Worm (Caenorhabditis elegans) whole organism, L1 larva: ENCODE data around the gene paqr-2.
A peak's percentile ranks its signal among the peaks of the same experiment; 100 is the strongest.

Experiments
- C04F5.9 ChIP-seq: sonication (generic microtip); optimal IDR thresholded peaks from 2 replicates; lab custom pipeline; 2016; ENCODE audit warnings: missing genetic modification characterization, missing compliant biosample characterization
- C16A3.4 ChIP-seq: fragments of 150-350 bp; optimal IDR thresholded peaks from 2 replicates; lab custom pipeline; 2014; ENCODE audit warnings: missing biosample characterization, missing genetic modification characterization
- F16B12.6 ChIP-seq: fragments of 150-350 bp; optimal IDR thresholded peaks from 2 replicates; lab custom pipeline; 2014; ENCODE audit warnings: missing biosample characterization, missing genetic modification characterization
- aha-1 ChIP-seq: fragments of 150-350 bp; optimal IDR thresholded peaks from 2 replicates; lab custom pipeline; 2014; ENCODE audit warnings: missing biosample characterization, missing genetic modification characterization
- alr-1 ChIP-seq: fragments of 200-800 bp; sonication (Bioruptor generic); optimal IDR thresholded peaks from 2 replicates; lab custom pipeline; 2018; ENCODE audit warnings: borderline replicate concordance, mild to moderate bottlenecking, missing genetic modification characterization, missing compliant biosample characterization
- aly-2 ChIP-seq: fragments of 150-350 bp; optimal IDR thresholded peaks from 2 replicates; lab custom pipeline; 2014; ENCODE audit warnings: missing biosample characterization, missing genetic modification characterization
- ama-1 ChIP-seq: fragments of 150-350 bp; optimal IDR thresholded peaks from 2 replicates; lab custom pipeline; 2014
- blmp-1 ChIP-seq: fragments of 150-350 bp; optimal IDR thresholded peaks from 2 replicates; lab custom pipeline; 2014; ENCODE audit warnings: missing biosample characterization, missing genetic modification characterization
- ceh-63 ChIP-seq: fragments of 200-800 bp; sonication (Bioruptor generic); optimal IDR thresholded peaks from 2 replicates; lab custom pipeline; 2018; ENCODE audit warnings: mild to moderate bottlenecking, missing genetic modification characterization, missing compliant biosample characterization
- ceh-8 ChIP-seq: fragments of 200-800 bp; sonication (Bioruptor generic); optimal IDR thresholded peaks from 2 replicates; lab custom pipeline; 2018; ENCODE audit warnings: mild to moderate bottlenecking, missing genetic modification characterization, moderate library complexity, missing compliant biosample characterization
- ceh-82 ChIP-seq, 3 experiments: fragments of 150-350 bp in 1 of 3; sonication (generic microtip) in 2 of 3; optimal IDR thresholded peaks; 2 replicates each; lab custom pipeline; 2014 to 2017; ENCODE audit warnings: missing biosample characterization in 3 of 3, missing genetic modification characterization in 3 of 3
- dpl-1 ChIP-seq, 3 experiments: fragments of 150-350 bp in 2 of 3; sonication (generic microtip) in 1 of 3; optimal IDR thresholded peaks; 2 replicates each; lab custom pipeline; 2014 to 2017; ENCODE audit warnings: missing biosample characterization in 3 of 3, missing genetic modification characterization in 3 of 3, missing genetic modification reagents in 3 of 3
- dsc-1 ChIP-seq: sonication (generic microtip); optimal IDR thresholded peaks from 2 replicates; lab custom pipeline; 2016; ENCODE audit warnings: mild to moderate bottlenecking, missing genetic modification characterization, missing compliant biosample characterization
- efl-1 ChIP-seq, 4 experiments: fragments of 150-350 bp; optimal IDR thresholded peaks in 3 of 4; peaks in 1 of 4; 1 replicate in 1 of 4; 2 replicates in 3 of 4; lab custom pipeline; 2014; ENCODE audit warnings: missing biosample characterization in 2 of 4, missing genetic modification characterization in 2 of 4, missing genetic modification reagents in 2 of 4
- elt-2 ChIP-seq: sonication (generic microtip); optimal IDR thresholded peaks from 2 replicates; lab custom pipeline; 2016; ENCODE audit warnings: missing genetic modification characterization, mild to moderate bottlenecking, inconsistent platforms, missing compliant biosample characterization, missing genetic modification reagents
- elt-3 ChIP-seq, 6 experiments: fragments of 150-350 bp in 1 of 6; sonication (generic microtip); optimal IDR thresholded peaks; 2 replicates each; lab custom pipeline; 2017 to 2018; ENCODE audit warnings: missing biosample characterization in 6 of 6, missing genetic modification characterization in 6 of 6, inconsistent platforms in 1 of 6
- hlh-17 ChIP-seq: fragments of 200-800 bp; sonication (Bioruptor generic); optimal IDR thresholded peaks from 2 replicates; lab custom pipeline; 2018; ENCODE audit warnings: missing genetic modification characterization, mild to moderate bottlenecking, missing compliant biosample characterization, moderate library complexity, borderline replicate concordance
- irx-1 ChIP-seq: sonication (generic microtip); optimal IDR thresholded peaks from 2 replicates; lab custom pipeline; 2016; ENCODE audit warnings: missing genetic modification characterization, missing compliant biosample characterization
- jun-1 ChIP-seq: fragments of 150-350 bp; optimal IDR thresholded peaks from 2 replicates; lab custom pipeline; 2014; ENCODE audit warnings: missing biosample characterization, missing genetic modification reagents, missing genetic modification characterization
- lin-13 ChIP-seq: fragments of 150-350 bp; optimal IDR thresholded peaks from 2 replicates; lab custom pipeline; 2014; ENCODE audit warnings: missing biosample characterization, missing genetic modification reagents, missing genetic modification characterization
- lin-14 ChIP-seq: fragments of 200-800 bp; sonication (Bioruptor generic); optimal IDR thresholded peaks from 2 replicates; lab custom pipeline; 2018; ENCODE audit warnings: mild to moderate bottlenecking, missing genetic modification characterization, moderate library complexity, missing compliant biosample characterization
- lin-15B ChIP-seq: fragments of 150-350 bp; sonication (generic microtip); optimal IDR thresholded peaks from 3 replicates; lab custom pipeline; 2014; ENCODE audit warnings: missing biosample characterization, missing genetic modification characterization
- lir-3 ChIP-seq: sonication (generic microtip); optimal IDR thresholded peaks from 2 replicates; lab custom pipeline; 2016; ENCODE audit warnings: mild to moderate bottlenecking, missing genetic modification characterization, moderate library complexity, missing compliant biosample characterization; ENCODE audit not compliant: poor library complexity
- mab-9 ChIP-seq: fragments of 200-800 bp; sonication (Bioruptor generic); IDR thresholded peaks from 2 replicates; pipeline ENCODE4 v1.3.6; 2022; ENCODE audit warnings: missing genetic modification reagents, missing genetic modification characterization, missing compliant biosample characterization
- mdl-1 ChIP-seq, 2 experiments: fragments of 150-350 bp; optimal IDR thresholded peaks; 2 replicates each; lab custom pipeline; 2014 to 2017; ENCODE audit warnings: missing biosample characterization in 2 of 2, missing genetic modification characterization in 2 of 2, inconsistent platforms in 1 of 2
- mef-2 ChIP-seq: fragments of 150-350 bp; optimal IDR thresholded peaks from 2 replicates; lab custom pipeline; 2014; ENCODE audit warnings: missing biosample characterization, missing genetic modification characterization
- mep-1 ChIP-seq: fragments of 150-350 bp; optimal IDR thresholded peaks from 2 replicates; lab custom pipeline; 2014; ENCODE audit warnings: missing biosample characterization, missing genetic modification characterization
- nhr-20 ChIP-seq: sonication (generic microtip); optimal IDR thresholded peaks from 2 replicates; lab custom pipeline; 2016; ENCODE audit warnings: mild to moderate bottlenecking, missing genetic modification characterization, missing compliant biosample characterization
- nhr-71 ChIP-seq: sonication (generic microtip); optimal IDR thresholded peaks from 2 replicates; lab custom pipeline; 2016; ENCODE audit warnings: mild to moderate bottlenecking, missing genetic modification characterization, moderate library complexity, missing compliant biosample characterization
- nhr-84 ChIP-seq: sonication (generic microtip); optimal IDR thresholded peaks from 2 replicates; lab custom pipeline; 2017; ENCODE audit warnings: missing biosample characterization, missing genetic modification characterization
- nhr-90 ChIP-seq: sonication (generic microtip); optimal IDR thresholded peaks from 2 replicates; lab custom pipeline; 2016; ENCODE audit warnings: mild to moderate bottlenecking, missing genetic modification characterization, missing compliant biosample characterization; ENCODE audit not compliant: poor library complexity
- rnt-1 ChIP-seq: sonication (generic microtip); optimal IDR thresholded peaks from 2 replicates; lab custom pipeline; 2016; ENCODE audit warnings: mild to moderate bottlenecking, missing genetic modification characterization, moderate library complexity, missing compliant biosample characterization
- skn-1 ChIP-seq: fragments of 150-350 bp; optimal IDR thresholded peaks from 2 replicates; lab custom pipeline; 2014; ENCODE audit warnings: missing biosample characterization, missing genetic modification characterization
- snu-23 ChIP-seq: sonication (generic microtip); optimal IDR thresholded peaks from 2 replicates; lab custom pipeline; 2016; ENCODE audit warnings: missing genetic modification characterization, missing compliant biosample characterization
- sptf-1 ChIP-seq: fragments of 150-350 bp; optimal IDR thresholded peaks from 2 replicates; lab custom pipeline; 2014; ENCODE audit warnings: missing biosample characterization, missing genetic modification characterization
- swsn-7 ChIP-seq: sonication (generic microtip); optimal IDR thresholded peaks from 2 replicates; lab custom pipeline; 2016; ENCODE audit warnings: missing genetic modification characterization, missing compliant biosample characterization
- unc-30 ChIP-seq: sonication (generic microtip); optimal IDR thresholded peaks from 2 replicates; lab custom pipeline; 2017; ENCODE audit warnings: missing biosample characterization, missing genetic modification characterization
- vab-15 ChIP-seq: sonication (generic microtip); optimal IDR thresholded peaks from 2 replicates; lab custom pipeline; 2017; ENCODE audit warnings: missing genotype, mild to moderate bottlenecking, missing genetic modification characterization, missing compliant biosample characterization
- xbp-1 ChIP-seq: sonication (generic microtip); optimal IDR thresholded peaks from 2 replicates; lab custom pipeline; 2016; ENCODE audit warnings: missing genetic modification characterization, missing compliant biosample characterization
- zip-4 ChIP-seq: fragments of 200-800 bp; sonication (Bioruptor generic); optimal IDR thresholded peaks from 2 replicates; lab custom pipeline; 2018; ENCODE audit warnings: mild to moderate bottlenecking, missing genetic modification characterization, moderate library complexity, missing compliant biosample characterization
- ztf-11 ChIP-seq, 2 experiments: sonication (generic microtip); optimal IDR thresholded peaks; 2 replicates each; lab custom pipeline; 2016 to 2017; ENCODE audit warnings: missing genetic modification characterization in 2 of 2, missing biosample characterization in 1 of 2, missing compliant biosample characterization in 1 of 2

The paqr-2 gene

ce11 chrIII:5413680-5414079 is 34.0 kb upstream of the paqr-2 start, which contains the start of gene grl-22:
TSS of gene grl-22 (minus strand) at chrIII:5414011.
- TF ChIP-seq snu-23 (GFP tag; lab: Kevin White, UChicago) (no peak), C04F5.9 (no peak), rnt-1 (tag; lab: Kevin White, UChicago) (no peak), ceh-8 (GFP tag; lab: Kevin White, UChicago) (no peak), elt-2 (tag; lab: Kevin White, UChicago) (no peak), vab-15 (tag; lab: Kevin White, UChicago) (no peak), efl-1 (optimal IDR thresholded peaks at IDR 0.05; lab: Kevin White, UChicago) (no peak), efl-1 (GFP tag; optimal IDR thresholded peaks at IDR 0.05 in 1 of 2; lab: Kevin White, UChicago) (peak in 1 of 2 experiments; percentile 39)
- TF ChIP-seq, all 84 proteins: peak for 1

- TF ChIP-seq ztf-11 (tag; optimal IDR thresholded peaks at IDR 0.05; lab: Kevin White, UChicago) (no peak), F16B12.6 (tag; lab: Kevin White, UChicago) (no peak), aly-2 (tag; lab: Kevin White, UChicago) (no peak), ceh-63 (GFP tag; lab: Kevin White, UChicago) (no peak), unc-30 (tag; lab: Kevin White, UChicago) (no peak), ama-1 (lab: Kevin White, UChicago) (no peak), lir-3 (tag; lab: Kevin White, UChicago) (no peak)
These were observed 27.9 kb upstream of the paqr-2 start, which contains the start of gene W03A5.1 for ce11 chrIII:5407588-5407987. TSS of gene W03A5.1 (plus strand) at chrIII:5407888.

- TF ChIP-seq swsn-7 (tag; lab: Kevin White, UChicago): no peak
- peak; percentile 82 for TF ChIP-seq dsc-1 (tag; lab: Kevin White, UChicago)
- TF ChIP-seq, all 84 proteins: peak for 1
These were observed 27.3 kb upstream of the paqr-2 start for ce11 chrIII:5407060-5407459.

DNA sequence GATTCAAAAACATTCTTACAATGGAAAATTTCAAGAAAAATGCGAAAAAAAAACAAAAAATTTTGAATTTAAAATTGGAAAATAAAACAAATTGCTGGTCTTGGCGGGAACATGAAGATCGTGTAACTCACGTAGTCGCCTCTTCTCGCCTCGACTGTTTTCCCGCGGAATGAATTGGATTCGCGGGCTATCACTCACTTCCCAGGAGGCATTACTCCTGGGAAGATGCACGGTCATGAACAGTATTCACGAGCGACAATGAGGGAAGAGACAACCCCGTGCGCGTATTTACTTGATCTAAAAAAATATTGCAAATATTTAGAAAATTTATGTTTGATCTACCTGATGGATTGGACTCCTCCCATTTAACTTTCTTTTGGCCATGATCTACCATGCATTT is 26.6 kb upstream of the paqr-2 start:
- TF ChIP-seq nhr-71 (no peak), lin-13 (GFP tag; lab: Kevin White, UChicago) (no peak), ama-1 (lab: Kevin White, UChicago) (no peak), F16B12.6 (tag; lab: Kevin White, UChicago) (no peak), jun-1 (tag; lab: Kevin White, UChicago) (no peak), mab-9 (no peak), efl-1 (optimal IDR thresholded peaks at IDR 0.05; lab: Kevin White, UChicago) (no peak), efl-1 (GFP tag; optimal IDR thresholded peaks at IDR 0.05 in 1 of 2; lab: Kevin White, UChicago) (no peak), lin-14 (GFP tag; lab: Kevin White, UChicago) (no peak), vab-15 (tag; lab: Kevin White, UChicago) (no peak), xbp-1 (tag; lab: Kevin White, UChicago) (no peak), swsn-7 (tag; lab: Kevin White, UChicago) (no peak), ztf-11 (tag; optimal IDR thresholded peaks at IDR 0.05; lab: Kevin White, UChicago) (no peak), mep-1 (tag; lab: Kevin White, UChicago) (no peak), unc-30 (tag; lab: Kevin White, UChicago) (no peak), hlh-17 (GFP tag; lab: Kevin White, UChicago) (no peak), sptf-1 (tag; lab: Kevin White, UChicago) (no peak)

DNA sequence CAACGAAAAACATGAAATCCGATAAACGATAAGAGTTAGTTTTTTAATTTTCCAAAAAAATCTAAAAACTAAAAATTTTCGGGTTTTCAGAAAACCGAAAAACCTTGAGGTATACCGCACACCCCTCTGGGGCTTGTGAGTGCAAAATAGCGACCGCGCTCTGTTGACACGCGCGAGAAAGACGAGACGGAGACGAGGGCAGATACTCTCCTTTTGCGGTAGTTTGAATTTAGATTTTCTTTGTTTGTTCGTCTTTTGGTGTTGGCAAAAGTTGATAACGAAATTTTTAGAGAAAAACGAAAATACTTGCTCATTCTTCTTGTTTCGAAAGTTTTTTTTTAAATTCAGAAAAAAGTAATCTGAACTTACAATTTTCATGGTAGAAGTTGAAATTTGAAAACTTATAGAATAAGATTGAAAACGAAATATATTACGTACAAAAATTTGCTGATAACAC is 25.9 kb upstream of the paqr-2 start, which contains the start of the genes W03A5.2 and Y32H12A.8:
Gene W03A5.2 (plus strand): TSS at position 407 of the 457 bp plus-strand sequence.
Gene Y32H12A.8 (minus strand): TSS at position 410 of the 457 bp plus-strand sequence.
- peak; percentile 55 for TF ChIP-seq lin-15B (tag; lab: Kevin White, UChicago)
- no peak for TF ChIP-seq ceh-82 (tag; optimal IDR thresholded peaks at IDR 0.05; lab: Kevin White, UChicago)
- no peak for TF ChIP-seq irx-1 (tag; lab: Kevin White, UChicago)
- no peak for TF ChIP-seq hlh-17 (GFP tag; lab: Kevin White, UChicago)
- peak; percentile 31 for TF ChIP-seq C16A3.4
- TF ChIP-seq mef-2 (tag; lab: Kevin White, UChicago): no peak
- peak; percentile 76 to 88 (median 82) for TF ChIP-seq dpl-1 (GFP tag; optimal IDR thresholded peaks at IDR 0.05; lab: Kevin White, UChicago)
- peak; percentile 28 for TF ChIP-seq skn-1
- TF ChIP-seq aha-1 (tag; lab: Kevin White, UChicago): no peak
- TF ChIP-seq mab-9: no peak
- TF ChIP-seq elt-3 (tag; optimal IDR thresholded peaks at IDR 0.05; lab: Kevin White, UChicago): peak in 1 of 6 experiments; percentile 15
- TF ChIP-seq zip-4: no peak
- no peak for TF ChIP-seq nhr-90 (tag; lab: Kevin White, UChicago)
- TF ChIP-seq mep-1 (tag; lab: Kevin White, UChicago): peak; percentile 11
- no peak for TF ChIP-seq unc-30 (tag; lab: Kevin White, UChicago)
- TF ChIP-seq mdl-1 (tag; optimal IDR thresholded peaks at IDR 0.05; lab: Kevin White, UChicago): peak in 1 of 2 experiments; percentile 41
- no peak for TF ChIP-seq nhr-20
- TF ChIP-seq nhr-84 (tag; lab: Kevin White, UChicago): no peak
- TF ChIP-seq blmp-1 (tag; lab: Kevin White, UChicago): peak; percentile 34
- no peak for TF ChIP-seq lin-14 (GFP tag; lab: Kevin White, UChicago)
- TF ChIP-seq alr-1 (tag; lab: Kevin White, UChicago): no peak
- no peak for TF ChIP-seq F16B12.6 (tag; lab: Kevin White, UChicago)
